Fruit fly (Drosophila melanogaster): ENCODE measurements around the gene Acbp6.

- TF ChIP-seq Pif1B (GFP tag; optimal IDR thresholded peaks at IDR 0.05) (no peak), CG17806 (tag; optimal IDR thresholded peaks at IDR 0.05) (no peak), Snoo (tag; optimal IDR thresholded peaks at IDR 0.05) (no peak), CG12605 (GFP tag; IDR thresholded peaks at IDR 0.05) (no peak), CG8159 (tag; optimal IDR thresholded peaks at IDR 0.05) (no peak), CG8301 (tag; optimal IDR thresholded peaks at IDR 0.05) (no peak), Pif1A (GFP tag; optimal IDR thresholded peaks at IDR 0.05) (no peak), CG10348 (GFP tag; IDR thresholded peaks at IDR 0.05) (no peak), CG4496 (GFP tag; IDR thresholded peaks at IDR 0.05) (0 out of 3 replicates have a peak, but pooled peaks have one; percentile 19)
Measured at dm6 chr3L:7082168-7082567, 46.5 kb upstream of the Acbp6 start.
